Worm (Caenorhabditis elegans): ENCODE measurements around the gene D2096.10.

- no peak for TF ChIP-seq tra-4 (tag; optimal IDR thresholded peaks at IDR 0.05)
- TF ChIP-seq sea-1 (GFP tag; conservative IDR thresholded peaks at IDR 0.05), result no peak
- TF ChIP-seq ama-1 (optimal IDR thresholded peaks at IDR 0.05), result no peak
- no peak for TF ChIP-seq pes-1 (GFP tag; IDR thresholded peaks at IDR 0.05)
- TF ChIP-seq scrt-1 (GFP tag; IDR thresholded peaks at IDR 0.05), result no peak
- TF ChIP-seq hnd-1 (tag; optimal IDR thresholded peaks at IDR 0.05), result no peak
- TF ChIP-seq aly-1 (tag; optimal IDR thresholded peaks at IDR 0.05), result no peak
Measured at ce11 chrIV:8394105-8394504, 5.1 kb upstream of the D2096.10 start, which contains the start of gene D2096.11.

Data from whole organism, early embryonic.